Fruit fly (Drosophila melanogaster) whole organism, pupa: Measurements from ENCODE around the gene CG34290.

Source experiments
- CG10348 ChIP-seq: fragments of 200-800 bp; sonication (Bioruptor generic); IDR thresholded peaks from 2 replicates; pipeline ENCODE4 v1.3.6; 2022; ENCODE audit warnings: missing biosample characterization, missing genetic modification characterization
- CG12605 ChIP-seq: fragments of 200-800 bp; sonication (Bioruptor generic); IDR thresholded peaks from 2 replicates; pipeline ENCODE4 v1.3.6; 2022; ENCODE audit warnings: missing biosample characterization, missing genetic modification characterization
- CG13204 ChIP-seq: fragments of 200-800 bp; sonication (Bioruptor generic); optimal IDR thresholded peaks from 2 replicates; lab custom pipeline; 2018; ENCODE audit warnings: missing biosample characterization, mild to moderate bottlenecking, missing genetic modification characterization, moderate library complexity
- CG14655 ChIP-seq: fragments of 200-800 bp; sonication (Bioruptor generic); optimal IDR thresholded peaks from 3 replicates; lab custom pipeline; 2017; ENCODE audit warnings: mild to moderate bottlenecking, missing biosample characterization, missing genetic modification reagents, missing genetic modification characterization
- CG15710 ChIP-seq: fragments of 200-800 bp; sonication (Bioruptor generic); optimal IDR thresholded peaks from 2 replicates; lab custom pipeline; 2018; ENCODE audit warnings: missing biosample characterization, mild to moderate bottlenecking, missing genetic modification characterization, moderate library complexity
- CG17806 ChIP-seq: fragments of 200-800 bp; sonication (Bioruptor generic); optimal IDR thresholded peaks from 2 replicates; lab custom pipeline; 2018; ENCODE audit warnings: missing biosample characterization, mild to moderate bottlenecking, missing genetic modification characterization, moderate library complexity
- CG32121 ChIP-seq: fragments of 200-800 bp; sonication (Bioruptor generic); IDR thresholded peaks from 2 replicates; pipeline ENCODE4 v1.3.6; 2022; ENCODE audit warnings: missing biosample characterization, missing genetic modification characterization
- CG34367 ChIP-seq: fragments of 200-800 bp; sonication (Bioruptor generic); optimal IDR thresholded peaks from 2 replicates; lab custom pipeline; 2018; ENCODE audit warnings: missing biosample characterization, mild to moderate bottlenecking, missing genetic modification characterization
- CG4496 ChIP-seq: fragments of 200-800 bp; sonication (Bioruptor generic); IDR thresholded peaks from 3 replicates; pipeline ENCODE4 v1.3.6; 2022; ENCODE audit warnings: missing biosample characterization, missing genetic modification characterization
- CG8159 ChIP-seq: fragments of 200-800 bp; sonication (Bioruptor generic); optimal IDR thresholded peaks from 3 replicates; lab custom pipeline; 2018; ENCODE audit warnings: missing biosample characterization, mild to moderate bottlenecking, missing genetic modification characterization, moderate library complexity
- CG8301 ChIP-seq: fragments of 200-800 bp; sonication (Bioruptor generic); optimal IDR thresholded peaks from 2 replicates; lab custom pipeline; 2018; ENCODE audit warnings: missing biosample characterization, mild to moderate bottlenecking, missing genetic modification characterization
- CG9948 ChIP-seq: fragments of 200-800 bp; sonication (Bioruptor generic); optimal IDR thresholded peaks from 2 replicates; lab custom pipeline; 2018; ENCODE audit warnings: missing biosample characterization, mild to moderate bottlenecking, missing genetic modification characterization, moderate library complexity
- D1 ChIP-seq: fragments of 200-800 bp; sonication (Bioruptor generic); optimal IDR thresholded peaks from 2 replicates; lab custom pipeline; 2018; ENCODE audit warnings: missing biosample characterization, mild to moderate bottlenecking, missing genetic modification characterization, moderate library complexity
- EcR ChIP-seq: fragments of 200-800 bp; sonication (Bioruptor generic); optimal IDR thresholded peaks from 3 replicates; lab custom pipeline; 2019; ENCODE audit warnings: missing biosample characterization, missing genetic modification characterization, mild to moderate bottlenecking, moderate library complexity, missing genetic modification reagents
- Ets98B ChIP-seq: fragments of 200-800 bp; sonication (Bioruptor generic); IDR thresholded peaks from 2 replicates; pipeline ENCODE4 v1.3.6; 2022; ENCODE audit warnings: missing biosample characterization, missing genetic modification characterization
- Pif1A ChIP-seq: fragments of 200-800 bp; sonication (Bioruptor generic); optimal IDR thresholded peaks from 3 replicates; lab custom pipeline; 2016; ENCODE audit warnings: missing biosample characterization, missing genetic modification characterization
- Pif1B ChIP-seq: fragments of 200-800 bp; sonication (Bioruptor generic); optimal IDR thresholded peaks from 3 replicates; lab custom pipeline; 2016; ENCODE audit warnings: missing biosample characterization, missing genetic modification characterization
- Snoo ChIP-seq: fragments of 200-800 bp; sonication (Bioruptor generic); optimal IDR thresholded peaks from 3 replicates; lab custom pipeline; 2017; ENCODE audit warnings: missing biosample characterization, mild to moderate bottlenecking, missing genetic modification characterization, inconsistent platforms
- fd96Ca ChIP-seq: fragments of 200-800 bp; sonication (Bioruptor generic); IDR thresholded peaks from 3 replicates; pipeline ENCODE4 v1.3.6; 2022; ENCODE audit warnings: missing biosample characterization, missing genetic modification characterization
- gl ChIP-seq: fragments of 200-800 bp; sonication (Bioruptor generic); optimal IDR thresholded peaks from 2 replicates; lab custom pipeline; 2018; ENCODE audit warnings: missing biosample characterization, mild to moderate bottlenecking, missing genetic modification characterization
- rn ChIP-seq: fragments of 200-800 bp; sonication (Bioruptor generic); IDR thresholded peaks from 2 replicates; pipeline ENCODE4 v1.3.6; 2022; ENCODE audit warnings: missing biosample characterization, missing genetic modification characterization

Gene CG34290

dm6 chr3R:24294299-24294698 is 4.7 kb upstream of the CG34290 start, which contains the start of gene CG5715:
CG5715 (minus strand) TSS chr3R:24294399.
- TF ChIP-seq CG10348: no peak
- no peak for TF ChIP-seq CG4496 (GFP tag; lab: Robert Waterston, UW)
- TF ChIP-seq CG34367 (tag; lab: Kevin White, UChicago): no peak
- TF ChIP-seq CG17806 (tag; lab: Kevin White, UChicago): no peak
- TF ChIP-seq Ets98B (GFP tag; lab: Robert Waterston, UW): no peak
- no peak for TF ChIP-seq Pif1A (GFP tag; lab: Kevin White, UChicago)
- TF ChIP-seq CG8301: no peak
- no peak for TF ChIP-seq CG12605 (GFP tag; lab: Robert Waterston, UW)
- TF ChIP-seq fd96Ca (GFP tag; lab: Robert Waterston, UW): no peak
- no peak for TF ChIP-seq CG14655 (GFP tag; lab: Kevin White, UChicago)
- TF ChIP-seq EcR (GFP tag; lab: Kevin White, UChicago): no peak
- no peak for TF ChIP-seq CG15710
- no peak for TF ChIP-seq Pif1B

- TF ChIP-seq CG13204 (no peak), CG14655 (GFP tag; lab: Kevin White, UChicago) (no peak), rn (GFP tag; lab: Robert Waterston, UW) (no peak), CG4496 (GFP tag; lab: Robert Waterston, UW) (no peak)
- TF ChIP-seq, all 21 proteins: peak for 0
Observed at dm6 chr3R:24293171-24293570, 3.6 kb upstream of the CG34290 start.

dm6 chr3R:24287157-24287556 is 2.5 kb downstream of the CG34290 start:
- TF ChIP-seq rn (GFP tag; lab: Robert Waterston, UW): no peak
- peak; percentile 27 for TF ChIP-seq EcR (GFP tag; lab: Kevin White, UChicago)
- TF ChIP-seq CG13204: peak; percentile 17
- peak; percentile 15 for TF ChIP-seq gl (tag; lab: Kevin White, UChicago)

DNA sequence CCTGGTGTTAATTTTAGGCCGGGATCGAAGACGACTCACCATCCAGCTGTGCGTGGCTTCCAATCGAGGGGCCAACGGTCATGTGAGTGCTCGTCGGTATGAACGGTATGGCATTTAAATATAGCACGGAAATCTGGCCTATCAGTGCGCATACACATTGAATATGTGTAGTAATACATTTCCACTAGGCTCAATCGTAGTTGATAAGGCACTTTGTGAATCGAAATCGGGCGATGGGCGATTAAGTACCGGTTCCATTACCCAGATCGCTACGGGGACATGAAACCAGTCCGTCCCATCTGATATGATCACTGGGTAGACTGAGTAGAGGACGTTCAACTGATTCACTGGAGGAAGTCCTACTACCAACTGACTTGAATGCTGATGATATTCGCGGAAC is 4.2 kb downstream of the CG34290 start:
- no peak for TF ChIP-seq fd96Ca (GFP tag; lab: Robert Waterston, UW)
- no peak for TF ChIP-seq rn (GFP tag; lab: Robert Waterston, UW)
- TF ChIP-seq Pif1B: no peak
- TF ChIP-seq CG4496 (GFP tag; lab: Robert Waterston, UW): no peak
- TF ChIP-seq CG8159 (tag; lab: Kevin White, UChicago): no peak
- TF ChIP-seq CG15710: no peak
- TF ChIP-seq CG32121 (GFP tag; lab: Robert Waterston, UW): no peak
- TF ChIP-seq gl (tag; lab: Kevin White, UChicago): no peak
- TF ChIP-seq CG8301: no peak
- no peak for TF ChIP-seq CG14655 (GFP tag; lab: Kevin White, UChicago)
- TF ChIP-seq CG12605 (GFP tag; lab: Robert Waterston, UW): no peak
- TF ChIP-seq CG17806 (tag; lab: Kevin White, UChicago): no peak
- TF ChIP-seq Snoo (tag; lab: Kevin White, UChicago): no peak
- no peak for TF ChIP-seq CG34367 (tag; lab: Kevin White, UChicago)
- peak; percentile 29 for TF ChIP-seq CG13204
- peak; percentile 14; the same call in 1 of the 2 replicates for TF ChIP-seq Ets98B (GFP tag; lab: Robert Waterston, UW)
- no peak for TF ChIP-seq Pif1A (GFP tag; lab: Kevin White, UChicago)
- peak; percentile 93 for TF ChIP-seq EcR (GFP tag; lab: Kevin White, UChicago)
- TF ChIP-seq D1: no peak
- TF ChIP-seq CG9948 (tag; lab: Kevin White, UChicago): no peak
- TF ChIP-seq CG10348: no peak
- TF ChIP-seq, all 21 proteins: peak for 3

- no peak for TF ChIP-seq gl (tag; lab: Kevin White, UChicago)
- TF ChIP-seq Pif1A (GFP tag; lab: Kevin White, UChicago): no peak
- TF ChIP-seq CG34367 (tag; lab: Kevin White, UChicago): no peak
- no peak for TF ChIP-seq CG8159 (tag; lab: Kevin White, UChicago)
- no peak for TF ChIP-seq fd96Ca (GFP tag; lab: Robert Waterston, UW)
- no peak for TF ChIP-seq CG10348
- no peak for TF ChIP-seq Snoo (tag; lab: Kevin White, UChicago)
- no peak for TF ChIP-seq Ets98B (GFP tag; lab: Robert Waterston, UW)
- no peak for TF ChIP-seq CG12605 (GFP tag; lab: Robert Waterston, UW)
- no peak for TF ChIP-seq CG13204
- TF ChIP-seq CG9948 (tag; lab: Kevin White, UChicago): no peak
- no peak for TF ChIP-seq Pif1B
- no peak for TF ChIP-seq CG8301
Observed at dm6 chr3R:24284164-24284563, 5.5 kb downstream of the CG34290 start.

DNA sequence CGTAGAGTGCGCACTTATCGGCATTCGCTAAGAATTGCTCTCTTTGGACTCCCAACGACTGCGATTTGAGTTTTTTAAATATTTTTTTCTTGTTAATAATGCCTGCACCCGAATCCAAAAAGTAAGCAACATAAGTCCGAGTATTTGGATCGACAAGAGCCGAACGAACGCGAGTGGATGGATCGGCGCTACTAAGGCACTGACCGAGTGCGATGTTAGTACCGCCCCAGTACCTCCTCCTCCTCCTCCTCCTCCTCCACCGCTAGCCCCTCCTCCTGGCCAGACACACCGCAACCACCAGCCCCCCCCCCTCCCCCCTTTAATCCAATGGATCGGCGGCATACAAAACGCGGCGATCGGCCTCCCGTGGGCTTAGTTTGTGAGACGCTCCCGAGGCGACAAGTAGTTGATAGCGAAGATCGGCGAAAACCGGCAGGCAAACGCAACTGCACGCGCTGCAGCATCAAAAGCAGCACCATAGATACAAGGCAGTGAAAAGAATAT is 6.0 kb downstream of the CG34290 start, which contains the start of gene CG6356:
Gene CG6356 (plus strand): TSS at position 374 of the 504 bp plus-strand sequence.
- TF ChIP-seq D1 (no peak), Pif1B (no peak), Snoo (tag; lab: Kevin White, UChicago) (no peak), fd96Ca (GFP tag; lab: Robert Waterston, UW) (peak; percentile 50; the same call in 1 of the 3 replicates), Pif1A (GFP tag; lab: Kevin White, UChicago) (no peak), CG12605 (GFP tag; lab: Robert Waterston, UW) (peak; percentile 47; the same call in 1 of the 2 replicates), CG32121 (GFP tag; lab: Robert Waterston, UW) (peak; percentile 62; the same call in 1 of the 2 replicates), CG8159 (tag; lab: Kevin White, UChicago) (no peak), CG14655 (GFP tag; lab: Kevin White, UChicago) (peak; percentile 55), CG10348 (no peak), CG8301 (peak; percentile 25), CG4496 (GFP tag; lab: Robert Waterston, UW) (peak; percentile 67), CG15710 (no peak), Ets98B (GFP tag; lab: Robert Waterston, UW) (peak; percentile 42; the same call in 1 of the 2 replicates), gl (tag; lab: Kevin White, UChicago) (no peak), CG34367 (tag; lab: Kevin White, UChicago) (no peak), CG17806 (tag; lab: Kevin White, UChicago) (no peak), EcR (GFP tag; lab: Kevin White, UChicago) (peak; percentile 60), CG13204 (peak; percentile 86), CG9948 (tag; lab: Kevin White, UChicago) (no peak), rn (GFP tag; lab: Robert Waterston, UW) (no peak)
